Worm (Caenorhabditis elegans): ENCODE results near the gene C07E3.8.

C07E3.8 gene

ce11 chrII:10389038-10389437 is 37.0 kb downstream of the C07E3.8 start (continued):
- peak; percentile 25 for TF ChIP-seq unc-62 (GFP tag; optimal IDR thresholded peaks at IDR 0.05)
- no peak for TF ChIP-seq ceh-100 (GFP tag; IDR thresholded peaks at IDR 0.05)
- TF ChIP-seq mel-28 (tag; optimal IDR thresholded peaks at IDR 0.05; ENCODE audit: borderline replicate concordance): no peak
- TF ChIP-seq attf-6 (GFP tag; IDR thresholded peaks at IDR 0.05): no peak
- TF ChIP-seq lir-1 (GFP tag; conservative IDR thresholded peaks at IDR 0.05): no peak
- TF ChIP-seq tlf-1 (GFP tag; optimal IDR thresholded peaks at IDR 0.05): peak; percentile 8
- no peak for TF ChIP-seq ceh-40 (GFP tag; IDR thresholded peaks at IDR 0.05)
- no peak for TF ChIP-seq bed-1 (GFP tag; IDR thresholded peaks at IDR 0.05)
- no peak for TF ChIP-seq hrde-1 (tag; optimal IDR thresholded peaks at IDR 0.05; ENCODE audit: borderline replicate concordance)
- no peak for TF ChIP-seq ccch-3 (GFP tag; optimal IDR thresholded peaks at IDR 0.05)
- peak; percentile 50 for TF ChIP-seq atf-7 (tag; optimal IDR thresholded peaks at IDR 0.05)
- no peak for TF ChIP-seq nfya-1 (tag; optimal IDR thresholded peaks at IDR 0.05; ENCODE audit: borderline replicate concordance, insufficient read depth)
- peak; percentile 42 for TF ChIP-seq lin-54 (GFP tag; optimal IDR thresholded peaks at IDR 0.05)
- no peak for TF ChIP-seq lsl-1 (GFP tag; optimal IDR thresholded peaks at IDR 0.05)
- no peak for TF ChIP-seq ztf-25 (GFP tag; IDR thresholded peaks at IDR 0.05)
- no peak for TF ChIP-seq ztf-28 (GFP tag; IDR thresholded peaks at IDR 0.05)
- no peak for TF ChIP-seq T07F8.4 (tag; optimal IDR thresholded peaks at IDR 0.05)
- TF ChIP-seq mes-4 (tag; optimal IDR thresholded peaks at IDR 0.05): no peak
- peak; percentile 68 for TF ChIP-seq chd-7 (tag; optimal IDR thresholded peaks at IDR 0.05)
- TF ChIP-seq madf-8 (GFP tag; conservative IDR thresholded peaks at IDR 0.05): no peak
- TF ChIP-seq Y53G8AR.9 (GFP tag; conservative IDR thresholded peaks at IDR 0.05): peak; percentile 6; the same call in 1 of the 2 replicates
- TF ChIP-seq zfh-2 (GFP tag; conservative IDR thresholded peaks at IDR 0.05): no peak
- no peak for TF ChIP-seq ceh-79 (tag; optimal IDR thresholded peaks at IDR 0.05)
- no peak for TF ChIP-seq attf-3 (GFP tag; conservative IDR thresholded peaks at IDR 0.05)
- TF ChIP-seq rcor-1 (GFP tag; IDR thresholded peaks at IDR 0.05): 0 out of 2 replicates have a peak, but pooled peaks have one; percentile 6
- TF ChIP-seq aptf-3 (GFP tag; IDR thresholded peaks at IDR 0.05): no peak
- TF ChIP-seq ZK185.1 (tag; optimal IDR thresholded peaks at IDR 0.05; ENCODE audit: poor library complexity, severe bottlenecking): peak; percentile 56
- TF ChIP-seq lsy-27 (tag; optimal IDR thresholded peaks at IDR 0.05; ENCODE audit: borderline replicate concordance, insufficient read depth): no peak
- no peak for TF ChIP-seq rpc-1 (optimal IDR thresholded peaks at IDR 0.05)
- TF ChIP-seq rpc-1 (tag; optimal IDR thresholded peaks at IDR 0.05): no peak
- peak; percentile 52 for TF ChIP-seq ekl-4 (GFP tag; IDR thresholded peaks at IDR 0.05)
- TF ChIP-seq egl-44 (GFP tag; IDR thresholded peaks at IDR 0.05): peak; percentile 66; the same call in 1 of the 2 replicates
- no peak for TF ChIP-seq sea-2 (GFP tag; IDR thresholded peaks at IDR 0.05)
- TF ChIP-seq cebp-2 (GFP tag; IDR thresholded peaks at IDR 0.05): no peak

DNA sequence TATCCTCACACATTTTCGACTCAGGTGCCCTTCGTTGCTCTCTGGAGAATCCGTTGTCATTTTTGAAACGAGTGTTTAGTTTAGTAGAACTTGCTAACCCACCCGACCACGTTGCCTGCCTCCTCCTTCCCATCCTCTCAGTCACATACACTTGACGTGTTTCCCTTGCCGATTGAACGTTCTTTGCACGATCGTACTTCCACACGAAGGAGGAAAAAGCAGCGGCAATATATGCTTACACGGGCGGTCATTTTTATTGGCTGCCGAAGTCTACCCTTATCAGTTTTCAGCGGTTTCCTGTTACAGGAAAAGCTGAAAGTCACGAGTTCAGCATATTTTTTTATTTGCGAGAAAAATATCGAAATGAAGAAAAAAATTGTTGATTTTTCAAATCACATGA is 37.7 kb downstream of the C07E3.8 start:
- TF ChIP-seq B0019.2 (GFP tag; conservative IDR thresholded peaks at IDR 0.05): no peak
- 0 out of 2 replicates have a peak, but pooled peaks have one; percentile 15 for TF ChIP-seq madf-6 (GFP tag; IDR thresholded peaks at IDR 0.05)
- TF ChIP-seq xnd-1 (tag; optimal IDR thresholded peaks at IDR 0.05): no peak
- peak; percentile 35 for TF ChIP-seq tbp1 (GFP tag; optimal IDR thresholded peaks at IDR 0.05)
- TF ChIP-seq madf-3 (GFP tag; IDR thresholded peaks at IDR 0.05): no peak
- peak; percentile 36 for TF ChIP-seq atf-7 (tag; optimal IDR thresholded peaks at IDR 0.05)
- no peak for TF ChIP-seq ceh-40 (GFP tag; IDR thresholded peaks at IDR 0.05)
- no peak for TF ChIP-seq hmg-1.2 (GFP tag; IDR thresholded peaks at IDR 0.05)
- no peak for TF ChIP-seq Y53F4B.3 (GFP tag; IDR thresholded peaks at IDR 0.05)
- TF ChIP-seq pbrm-1 (GFP tag; IDR thresholded peaks at IDR 0.05): 0 out of 2 replicates have a peak, but pooled peaks have one; percentile 13
- TF ChIP-seq cebp-2 (GFP tag; IDR thresholded peaks at IDR 0.05): 0 out of 2 replicates have a peak, but pooled peaks have one; percentile 81
- TF ChIP-seq cebp-1 (GFP tag; IDR thresholded peaks at IDR 0.05): no peak
- peak; percentile 52 for TF ChIP-seq cebp-1 (tag; optimal IDR thresholded peaks at IDR 0.05)
- no peak for TF ChIP-seq lsy-27 (tag; optimal IDR thresholded peaks at IDR 0.05; ENCODE audit: borderline replicate concordance, insufficient read depth)
- TF ChIP-seq mxl-1 (tag; optimal IDR thresholded peaks at IDR 0.05): no peak
- no peak for TF ChIP-seq athp-1 (tag; optimal IDR thresholded peaks at IDR 0.05)
- no peak for TF ChIP-seq K12H6.12 (tag; optimal IDR thresholded peaks at IDR 0.05)
- no peak for TF ChIP-seq snpc-4 (GFP tag; optimal IDR thresholded peaks at IDR 0.05)
- peak in 1 of 4 experiments; percentile 20 for TF ChIP-seq snpc-4 (tag; optimal IDR thresholded peaks at IDR 0.05)
- TF ChIP-seq unc-130 (GFP tag; optimal IDR thresholded peaks at IDR 0.05): no peak

Measured in whole organism, young adult.